Fruit fly (Drosophila melanogaster) whole organism, embryonic: ENCODE data around the gene Ugt35D1.

ENCODE experiments used
- B-H1 ChIP-seq: fragments of 200-800 bp; sonication (Bioruptor generic); IDR thresholded peaks from 3 replicates; pipeline ENCODE4 v1.3.6; 2022; ENCODE audit warnings: missing biosample characterization, missing genetic modification characterization
- Blimp-1 ChIP-seq: fragments of 200-800 bp; sonication (Bioruptor generic); optimal IDR thresholded peaks from 3 replicates; lab custom pipeline; 2018; ENCODE audit warnings: missing biosample characterization, missing genetic modification characterization, mild to moderate bottlenecking, moderate library complexity, missing genetic modification reagents
- CG10267 ChIP-seq: fragments of 200-800 bp; sonication (Bioruptor generic); optimal IDR thresholded peaks from 2 replicates; lab custom pipeline; 2018; ENCODE audit warnings: missing biosample characterization, mild to moderate bottlenecking, missing genetic modification characterization, moderate library complexity
- CG11504 ChIP-seq: fragments of 200-800 bp; sonication (Bioruptor generic); optimal IDR thresholded peaks from 3 replicates; lab custom pipeline; 2019; ENCODE audit warnings: missing biosample characterization, mild to moderate bottlenecking, missing genetic modification characterization, moderate library complexity
- CG12071 ChIP-seq: fragments of 200-800 bp; sonication (Bioruptor generic); optimal IDR thresholded peaks from 3 replicates; lab custom pipeline; 2018; ENCODE audit warnings: missing biosample characterization, mild to moderate bottlenecking, missing genetic modification characterization
- CG12104 ChIP-seq: fragments of 200-800 bp; sonication (Bioruptor generic); optimal IDR thresholded peaks from 3 replicates; lab custom pipeline; 2016; ENCODE audit warnings: missing biosample characterization, missing genetic modification characterization
- CG14050 ChIP-seq: fragments of 200-800 bp; sonication (Bioruptor generic); IDR thresholded peaks from 3 replicates; pipeline ENCODE4 v1.3.6; 2022; ENCODE audit warnings: missing biosample characterization, missing genetic modification characterization
- CG1792 ChIP-seq: fragments of 200-800 bp; sonication (Bioruptor generic); optimal IDR thresholded peaks from 2 replicates; lab custom pipeline; 2016; ENCODE audit warnings: missing biosample characterization, missing genetic modification characterization
- CG2120 ChIP-seq: fragments of 200-800 bp; sonication (Bioruptor generic); optimal IDR thresholded peaks from 3 replicates; lab custom pipeline; 2016; ENCODE audit warnings: missing biosample characterization, missing genetic modification characterization
- CG30431 ChIP-seq: fragments of 200-800 bp; sonication (Bioruptor generic); optimal IDR thresholded peaks from 2 replicates; lab custom pipeline; 2017; ENCODE audit warnings: missing biosample characterization, missing genetic modification characterization
- CG31388 ChIP-seq: fragments of 200-800 bp; sonication (Bioruptor generic); optimal IDR thresholded peaks from 2 replicates; lab custom pipeline; 2016; ENCODE audit warnings: missing biosample characterization, missing genetic modification characterization
- CG34422 ChIP-seq: fragments of 200-800 bp; sonication (Bioruptor generic); IDR thresholded peaks from 3 replicates; pipeline ENCODE4 v1.3.6; 2022; ENCODE audit warnings: missing biosample characterization, missing genetic modification characterization
- CG6689 ChIP-seq: fragments of 200-800 bp; sonication (Bioruptor generic); IDR thresholded peaks from 2 replicates; pipeline ENCODE4 v1.3.6; 2022; ENCODE audit warnings: missing biosample characterization, missing genetic modification characterization
- CG6791 ChIP-seq: fragments of 200-800 bp; sonication (Bioruptor generic); IDR thresholded peaks from 3 replicates; pipeline ENCODE4 v1.3.6; 2022; ENCODE audit warnings: missing biosample characterization, missing genetic modification characterization; ENCODE audit not compliant: partially characterized antibody
- CG7963 ChIP-seq: fragments of 200-800 bp; sonication (Bioruptor generic); IDR thresholded peaks from 3 replicates; pipeline ENCODE4 v1.3.6; 2022; ENCODE audit warnings: missing biosample characterization, missing genetic modification characterization; ENCODE audit not compliant: partially characterized antibody
- CG8388 ChIP-seq: fragments of 200-800 bp; sonication (Bioruptor generic); optimal IDR thresholded peaks from 2 replicates; lab custom pipeline; 2019; ENCODE audit warnings: missing biosample characterization, mild to moderate bottlenecking, missing genetic modification characterization, moderate library complexity
- CG9609 ChIP-seq: fragments of 200-800 bp; sonication (Bioruptor generic); optimal IDR thresholded peaks from 3 replicates; lab custom pipeline; 2016; ENCODE audit warnings: missing biosample characterization, missing genetic modification characterization
- CG9876 ChIP-seq: fragments of 200-800 bp; sonication (Bioruptor generic); optimal IDR thresholded peaks from 2 replicates; lab custom pipeline; 2016; ENCODE audit warnings: missing biosample characterization, missing genetic modification characterization
- CG9932 ChIP-seq: fragments of 200-800 bp; sonication (Bioruptor generic); IDR thresholded peaks from 2 replicates; pipeline ENCODE4 v1.3.6; 2022; ENCODE audit warnings: missing biosample characterization, missing genetic modification characterization
- Dfd ChIP-seq, 2 experiments: fragments of >200 bp; optimal IDR thresholded peaks; 2 replicates each; lab custom pipeline; 2017; ENCODE audit warnings: missing biosample characterization in 2 of 2, missing genetic modification characterization in 2 of 2
- Dip3 ChIP-seq: fragments of 200-800 bp; sonication (Bioruptor generic); optimal IDR thresholded peaks from 3 replicates; lab custom pipeline; 2016; ENCODE audit warnings: missing biosample characterization, missing genetic modification characterization
- Ets97D ChIP-seq: fragments of 200-800 bp; sonication (Bioruptor generic); optimal IDR thresholded peaks from 3 replicates; lab custom pipeline; 2016; ENCODE audit warnings: missing biosample characterization, missing genetic modification characterization
- HLHmδ ChIP-seq: fragments of 200-800 bp; sonication (Bioruptor generic); optimal IDR thresholded peaks from 2 replicates; lab custom pipeline; 2018; ENCODE audit warnings: missing biosample characterization, mild to moderate bottlenecking, missing genetic modification characterization, moderate library complexity
- Kr ChIP-seq: fragments of 200-800 bp; sonication (Bioruptor generic); optimal IDR thresholded peaks from 2 replicates; lab custom pipeline; 2017; ENCODE audit warnings: missing biosample characterization, mild to moderate bottlenecking, missing genetic modification characterization
- Lim3 ChIP-seq: fragments of 200-800 bp; sonication (Bioruptor generic); IDR thresholded peaks from 2 replicates; pipeline ENCODE4 v1.3.6; 2022; ENCODE audit warnings: missing biosample characterization, missing genetic modification characterization
- MESR4 ChIP-seq: fragments of 200-800 bp; sonication (Bioruptor generic); optimal IDR thresholded peaks from 2 replicates; lab custom pipeline; 2018; ENCODE audit warnings: missing biosample characterization, mild to moderate bottlenecking, missing genetic modification characterization, moderate library complexity
- Max ChIP-seq: fragments of 200-800 bp; sonication (Bioruptor generic); optimal IDR thresholded peaks from 2 replicates; lab custom pipeline; 2016; ENCODE audit warnings: missing biosample characterization, mild to moderate bottlenecking, missing genetic modification characterization
- Med ChIP-seq: fragments of 200-800 bp; sonication (Bioruptor generic); peaks from one replicate; lab custom pipeline; 2016; ENCODE audit warnings: missing biosample characterization, missing genetic modification characterization, mild to moderate bottlenecking, inconsistent platforms, moderate library complexity
- Mes4 ChIP-seq: fragments of 200-800 bp; sonication (Bioruptor generic); optimal IDR thresholded peaks from 2 replicates; lab custom pipeline; 2016; ENCODE audit warnings: missing biosample characterization, missing genetic modification characterization
- Rx ChIP-seq: fragments of 200-800 bp; sonication (Bioruptor generic); IDR thresholded peaks from 2 replicates; pipeline ENCODE4 v1.3.6; 2022; ENCODE audit warnings: missing biosample characterization, missing genetic modification characterization
- Six4 ChIP-seq: fragments of 200-800 bp; sonication (Bioruptor generic); optimal IDR thresholded peaks from 2 replicates; lab custom pipeline; 2016; ENCODE audit warnings: missing biosample characterization, missing genetic modification characterization
- Spps ChIP-seq: fragments of 200-800 bp; sonication (Bioruptor generic); optimal IDR thresholded peaks from 2 replicates; lab custom pipeline; 2018; ENCODE audit warnings: missing biosample characterization, mild to moderate bottlenecking, missing genetic modification characterization
- Sry-δ ChIP-seq: fragments of 200-800 bp; sonication (Bioruptor generic); optimal IDR thresholded peaks from 2 replicates; lab custom pipeline; 2016; ENCODE audit warnings: missing biosample characterization, missing genetic modification characterization
- Trl ChIP-seq, 3 experiments: fragments of >200 bp in 2 of 3; fragments of 200-800 bp in 1 of 3; sonication (Bioruptor generic) in 1 of 3; optimal IDR thresholded peaks; 2 replicates in 1 of 3; 3 replicates in 2 of 3; lab custom pipeline; 2016 to 2017; ENCODE audit warnings: missing biosample characterization in 1 of 3, missing genetic modification characterization in 1 of 3
- YL-1 ChIP-seq: fragments of 200-800 bp; sonication (Bioruptor generic); optimal IDR thresholded peaks from 3 replicates; lab custom pipeline; 2017; ENCODE audit warnings: missing biosample characterization, mild to moderate bottlenecking, missing genetic modification characterization
- bigmax ChIP-seq: fragments of 200-800 bp; sonication (Bioruptor generic); optimal IDR thresholded peaks from 2 replicates; lab custom pipeline; 2018; ENCODE audit warnings: missing biosample characterization, mild to moderate bottlenecking, missing genetic modification characterization
- cas ChIP-seq: fragments of 200-800 bp; sonication (Bioruptor generic); IDR thresholded peaks from 2 replicates; pipeline ENCODE4 v1.3.6; 2022; ENCODE audit warnings: missing biosample characterization, missing genetic modification characterization
- cg ChIP-seq: fragments of 200-800 bp; sonication (Bioruptor generic); optimal IDR thresholded peaks from 3 replicates; lab custom pipeline; 2019; ENCODE audit warnings: missing biosample characterization, mild to moderate bottlenecking, missing genetic modification characterization, moderate library complexity
- corto ChIP-seq: fragments of 200-800 bp; sonication (Bioruptor generic); optimal IDR thresholded peaks from 2 replicates; lab custom pipeline; 2016; ENCODE audit warnings: missing biosample characterization, mild to moderate bottlenecking, missing genetic modification characterization, moderate library complexity
- exex ChIP-seq: fragments of 200-800 bp; sonication (Bioruptor generic); optimal IDR thresholded peaks from 4 replicates; lab custom pipeline; 2018; ENCODE audit warnings: missing biosample characterization, mild to moderate bottlenecking, missing genetic modification characterization, moderate library complexity
- inv ChIP-seq: fragments of 200-800 bp; sonication (Bioruptor generic); IDR thresholded peaks from 2 replicates; pipeline ENCODE4 v1.3.6; 2022; ENCODE audit warnings: missing biosample characterization, missing genetic modification characterization; ENCODE audit not compliant: partially characterized antibody
- lilli ChIP-seq: fragments of 200-800 bp; sonication (Bioruptor generic); optimal IDR thresholded peaks from 3 replicates; lab custom pipeline; 2016; ENCODE audit warnings: missing biosample characterization, missing genetic modification characterization
- luna ChIP-seq: fragments of 200-800 bp; sonication (Bioruptor generic); optimal IDR thresholded peaks from 2 replicates; lab custom pipeline; 2016; ENCODE audit warnings: missing biosample characterization, missing genetic modification characterization
- mld ChIP-seq: fragments of 200-800 bp; sonication (Bioruptor generic); IDR thresholded peaks from 3 replicates; pipeline ENCODE4 v1.3.6; 2022; ENCODE audit warnings: missing biosample characterization, missing genetic modification characterization; ENCODE audit not compliant: partially characterized antibody
- nerfin-1 ChIP-seq: fragments of 200-800 bp; sonication (Bioruptor generic); optimal IDR thresholded peaks from 3 replicates; lab custom pipeline; 2019; ENCODE audit warnings: missing biosample characterization, mild to moderate bottlenecking, missing genetic modification characterization, moderate library complexity
- ro ChIP-seq: fragments of 200-800 bp; sonication (Bioruptor generic); IDR thresholded peaks from 2 replicates; pipeline ENCODE4 v1.3.6; 2022; ENCODE audit warnings: missing biosample characterization, missing genetic modification characterization
- sd ChIP-seq: fragments of 200-800 bp; sonication (Bioruptor generic); optimal IDR thresholded peaks from 3 replicates; lab custom pipeline; 2018; ENCODE audit warnings: missing biosample characterization, mild to moderate bottlenecking, missing genetic modification characterization, moderate library complexity
- tna ChIP-seq: fragments of 200-800 bp; sonication (Bioruptor generic); IDR thresholded peaks from 2 replicates; pipeline ENCODE4 v1.3.6; 2022; ENCODE audit warnings: missing biosample characterization, missing genetic modification characterization; ENCODE audit not compliant: partially characterized antibody
- wdn ChIP-seq: fragments of 200-800 bp; sonication (Bioruptor generic); IDR thresholded peaks from 2 replicates; pipeline ENCODE4 v1.3.6; 2022; ENCODE audit warnings: missing biosample characterization, missing genetic modification characterization
- zfh2 ChIP-seq: fragments of 200-800 bp; sonication (Bioruptor generic); optimal IDR thresholded peaks from 2 replicates; lab custom pipeline; 2016; ENCODE audit warnings: missing biosample characterization, missing genetic modification characterization

Ugt35D1 gene

dm6 chr3R:31384108-31384507, 11.0 kb downstream of the Ugt35D1 start (continued):
- TF ChIP-seq zfh2 (GFP tag; lab: Kevin White, UChicago), result peak; percentile 99
- TF ChIP-seq CG6689 (GFP tag; lab: Robert Waterston, UW), result peak; percentile 96
- TF ChIP-seq Mes4, result peak; percentile 95
- peak; percentile 92 for TF ChIP-seq Six4 (GFP tag; lab: Kevin White, UChicago)
- no peak for TF ChIP-seq Kr (GFP tag; lab: Kevin White, UChicago)
- peak; percentile 99 for TF ChIP-seq lilli (GFP tag; lab: Kevin White, UChicago)
- no peak for TF ChIP-seq mld (GFP tag; lab: Robert Waterston, UW)
- TF ChIP-seq CG14050 (GFP tag; lab: Robert Waterston, UW), result peak; percentile 95
- peak; percentile 96 for TF ChIP-seq CG1792 (GFP tag; lab: Kevin White, UChicago)
- no peak for TF ChIP-seq cg
- TF ChIP-seq Ets97D, result peak; percentile 92
- TF ChIP-seq CG9932 (GFP tag; lab: Robert Waterston, UW), result peak; percentile 99
- peak; percentile 77 for TF ChIP-seq exex (tag; lab: Kevin White, UChicago)
- peak; percentile 91 for TF ChIP-seq luna (GFP tag; lab: Kevin White, UChicago)
- peak; percentile 69 for TF ChIP-seq Sry-δ (GFP tag; lab: Kevin White, UChicago)
- peak; percentile 57 for TF ChIP-seq MESR4 (GFP tag; lab: Kevin White, UChicago)
- peak; percentile 34; the same call in 1 of the 2 replicates for TF ChIP-seq tna
- TF ChIP-seq Lim3 (GFP tag; lab: Robert Waterston, UW), result peak; percentile 86
- peak; percentile 92 for TF ChIP-seq Max (GFP tag; lab: Kevin White, UChicago)
- peak; percentile 95 for TF ChIP-seq CG30431 (GFP tag; lab: Kevin White, UChicago)
- peak; percentile 93 for TF ChIP-seq CG12104 (GFP tag; lab: Kevin White, UChicago)
- TF ChIP-seq CG9609 (GFP tag; lab: Kevin White, UChicago), result peak; percentile 97
- peak; percentile 96 for TF ChIP-seq CG12071 (GFP tag; lab: Kevin White, UChicago)
- peak; percentile 99 for TF ChIP-seq CG2120
- peak; percentile 97 for TF ChIP-seq Dip3 (GFP tag; lab: Kevin White, UChicago)
- TF ChIP-seq Blimp-1 (GFP tag; lab: Kevin White, UChicago), result peak; percentile 94
- peak; percentile 97 for TF ChIP-seq wdn (GFP tag; lab: Robert Waterston, UW)
- peak; percentile 96 for TF ChIP-seq CG8388 (GFP tag; lab: Kevin White, UChicago)
- TF ChIP-seq CG10267, result peak; percentile 90
- peak; percentile 84 for TF ChIP-seq ro (GFP tag; lab: Robert Waterston, UW)
- peak; percentile 69 for TF ChIP-seq bigmax (GFP tag; lab: Kevin White, UChicago)
- TF ChIP-seq corto (GFP tag; lab: Kevin White, UChicago), result peak; percentile 93
- TF ChIP-seq CG31388 (GFP tag; lab: Kevin White, UChicago), result peak; percentile 87
- peak; percentile 87 for TF ChIP-seq Spps (tag; lab: Kevin White, UChicago)
- TF ChIP-seq Rx (GFP tag; lab: Robert Waterston, UW), result peak; percentile 96
- TF ChIP-seq CG9876, result peak; percentile 95
- TF ChIP-seq CG34422 (GFP tag; lab: Robert Waterston, UW), result peak; percentile 99
- TF ChIP-seq inv (GFP tag; lab: Robert Waterston, UW), result no peak
- TF ChIP-seq Dfd (GFP tag; optimal IDR thresholded peaks at IDR 0.05; lab: Kevin White, UChicago), result no peak
- peak; percentile 96 for TF ChIP-seq B-H1 (GFP tag; lab: Robert Waterston, UW)
- peak; percentile 96 for TF ChIP-seq CG11504 (tag; lab: Kevin White, UChicago)
- peak; percentile 70 for TF ChIP-seq YL-1 (GFP tag; lab: Kevin White, UChicago)
- peak; percentile 87 for TF ChIP-seq nerfin-1 (tag; lab: Kevin White, UChicago)
- TF ChIP-seq HLHmδ (GFP tag; lab: Kevin White, UChicago), result peak; percentile 45
- no peak for TF ChIP-seq CG6791
- peak; percentile 91 for TF ChIP-seq sd (tag; lab: Kevin White, UChicago)
- peak; percentile 97 for TF ChIP-seq cas (GFP tag; lab: Robert Waterston, UW)
- peak; percentile 19 to 45 for TF ChIP-seq Trl (optimal IDR thresholded peaks at IDR 0.05; lab: Kevin White, UChicago)
- peak; percentile 99 for TF ChIP-seq Trl (GFP tag; optimal IDR thresholded peaks at IDR 0.05; lab: Kevin White, UChicago)
- no peak for TF ChIP-seq CG7963 (GFP tag; lab: Robert Waterston, UW)
- TF ChIP-seq Med (GFP tag; lab: Kevin White, UChicago), result peak; percentile 100
